Worm (Caenorhabditis elegans) whole organism, L2 larva: ENCODE data around the gene ldh-1.

Experiments used
- C34F6.9 ChIP-seq: fragments of 150-350 bp; optimal IDR thresholded peaks from 2 replicates; lab custom pipeline; 2014; ENCODE audit warnings: missing biosample characterization, missing genetic modification characterization
- R02D3.7 ChIP-seq: fragments of 150-350 bp; optimal IDR thresholded peaks from 2 replicates; lab custom pipeline; 2014; ENCODE audit warnings: missing biosample characterization, missing genetic modification characterization
- aly-2 ChIP-seq: fragments of 150-350 bp; optimal IDR thresholded peaks from 2 replicates; lab custom pipeline; 2014; ENCODE audit warnings: missing biosample characterization, missing genetic modification characterization
- ama-1 ChIP-seq: fragments of 150-350 bp; optimal IDR thresholded peaks from 2 replicates; lab custom pipeline; 2018; ENCODE audit warnings: inconsistent platforms
- dmd-4 ChIP-seq: sonication (generic microtip); optimal IDR thresholded peaks from 2 replicates; lab custom pipeline; 2017; ENCODE audit warnings: missing biosample characterization, missing genetic modification characterization
- egl-27 ChIP-seq: sonication (generic microtip); optimal IDR thresholded peaks from 3 replicates; lab custom pipeline; 2017; ENCODE audit warnings: missing biosample characterization, missing genetic modification reagents, missing genetic modification characterization
- fos-1 ChIP-seq: fragments of 150-350 bp; optimal IDR thresholded peaks from 2 replicates; lab custom pipeline; 2014; ENCODE audit warnings: missing biosample characterization, missing genetic modification characterization
- lin-13 ChIP-seq: fragments of 150-350 bp; optimal IDR thresholded peaks from 2 replicates; lab custom pipeline; 2014; ENCODE audit warnings: missing biosample characterization, missing genetic modification reagents, missing genetic modification characterization
- mdl-1 ChIP-seq, 2 experiments: fragments of 150-350 bp in 1 of 2; sonication (generic microtip) in 1 of 2; optimal IDR thresholded peaks; 2 replicates each; lab custom pipeline; 2017; ENCODE audit warnings: missing biosample characterization in 2 of 2, missing genetic modification characterization in 2 of 2
- nhr-237 ChIP-seq: fragments of 150-350 bp; optimal IDR thresholded peaks from 2 replicates; lab custom pipeline; 2014; ENCODE audit warnings: missing biosample characterization, missing genetic modification characterization
- skn-1 ChIP-seq: sonication (generic microtip); optimal IDR thresholded peaks from 2 replicates; lab custom pipeline; 2017; ENCODE audit warnings: missing biosample characterization, missing genetic modification characterization
- snpc-4 ChIP-seq: fragments of 150-350 bp; optimal IDR thresholded peaks from 2 replicates; lab custom pipeline; 2014; ENCODE audit warnings: missing biosample characterization, missing genetic modification characterization
- zag-1 ChIP-seq: fragments of 150-350 bp; optimal IDR thresholded peaks from 2 replicates; lab custom pipeline; 2014; ENCODE audit warnings: missing biosample characterization, missing genetic modification characterization
- ztf-4 ChIP-seq: fragments of 150-350 bp; optimal IDR thresholded peaks from 2 replicates; lab custom pipeline; 2014; ENCODE audit warnings: missing biosample characterization, missing genetic modification characterization

ce11 chrII:11761806-11762512, 38.0 kb downstream of the ldh-1 start:
- TF ChIP-seq snpc-4 (tag; lab: Kevin White, UChicago) = peak; percentile 62
- TF ChIP-seq zag-1 (tag; lab: Kevin White, UChicago) = no peak
- TF ChIP-seq dmd-4 (tag; lab: Kevin White, UChicago) = no peak
- peak; percentile 89 for TF ChIP-seq skn-1 (tag; lab: Kevin White, UChicago)
- TF ChIP-seq nhr-237 (tag; lab: Kevin White, UChicago) = no peak
- no peak for TF ChIP-seq aly-2
- TF ChIP-seq mdl-1 (tag; optimal IDR thresholded peaks at IDR 0.05; lab: Kevin White, UChicago) = no peak
- TF ChIP-seq ama-1 (lab: Kevin White, UChicago) = peak; percentile 99
- peak; percentile 93 for TF ChIP-seq C34F6.9 (tag; lab: Kevin White, UChicago)
- no peak for TF ChIP-seq R02D3.7 (tag; lab: Kevin White, UChicago)
- no peak for TF ChIP-seq egl-27 (tag; lab: Kevin White, UChicago)
- TF ChIP-seq ztf-4 (tag; lab: Kevin White, UChicago) = peak; percentile 93
- TF ChIP-seq fos-1 (tag; lab: Kevin White, UChicago) = no peak
- peak; percentile 82 for TF ChIP-seq lin-13 (GFP tag; lab: Kevin White, UChicago)
